Worm (Caenorhabditis elegans) whole organism, young adult: ENCODE data around the gene E04F6.10.

Experiments
- C06A6.2 ChIP-seq: fragments of 200-800 bp; sonication (Bioruptor generic); conservative IDR thresholded peaks from 2 replicates; pipeline ENCODE4 v1.3.6; 2022; ENCODE audit warnings: missing genetic modification characterization, missing compliant biosample characterization
- F23B12.7 ChIP-seq: sonication (generic microtip); optimal IDR thresholded peaks from 2 replicates; lab custom pipeline; 2017; ENCODE audit warnings: missing genetic modification characterization, mild to moderate bottlenecking, missing compliant biosample characterization, antibody characterized with exemption, moderate library complexity; ENCODE audit not compliant: insufficient read depth
- F39B2.1 ChIP-seq: fragments of 200-800 bp; sonication (Bioruptor generic); IDR thresholded peaks from 2 replicates; pipeline ENCODE4 v1.3.6; 2022; ENCODE audit warnings: missing genetic modification reagents, missing genetic modification characterization, missing compliant biosample characterization
- F55B11.4 ChIP-seq: sonication (generic microtip); optimal IDR thresholded peaks from 2 replicates; lab custom pipeline; 2016; ENCODE audit warnings: missing compliant biosample characterization, missing genetic modification characterization, borderline replicate concordance; ENCODE audit not compliant: insufficient read depth
- T26A5.8 ChIP-seq: sonication (generic microtip); optimal IDR thresholded peaks from 2 replicates; lab custom pipeline; 2016; ENCODE audit warnings: missing genetic modification characterization, missing compliant biosample characterization
- Y95B8A.8 ChIP-seq: fragments of 200-800 bp; sonication (Bioruptor generic); IDR thresholded peaks from 2 replicates; pipeline ENCODE4 v1.3.6; 2022; ENCODE audit warnings: missing genetic modification reagents, missing genetic modification characterization, missing compliant biosample characterization
- ama-1 ChIP-seq, 3 experiments: fragments of 150-350 bp in 1 of 3; sonication (generic microtip) in 2 of 3; optimal IDR thresholded peaks; 2 replicates each; lab custom pipeline; 2014 to 2018; ENCODE audit warnings: missing biosample characterization in 2 of 3, missing genetic modification characterization in 2 of 3, missing genetic modification reagents in 2 of 3
- aptf-3 ChIP-seq: fragments of 200-800 bp; sonication (Bioruptor generic); IDR thresholded peaks from 2 replicates; pipeline ENCODE4 v1.3.6; 2022; ENCODE audit warnings: missing genetic modification characterization, missing compliant biosample characterization
- atf-7 ChIP-seq: sonication (generic microtip); optimal IDR thresholded peaks from 2 replicates; lab custom pipeline; 2017; ENCODE audit warnings: mild to moderate bottlenecking, missing genetic modification characterization, missing compliant biosample characterization
- athp-1 ChIP-seq: sonication (generic microtip); optimal IDR thresholded peaks from 2 replicates; lab custom pipeline; 2017; ENCODE audit warnings: mild to moderate bottlenecking, missing genetic modification characterization, missing compliant biosample characterization
- attf-5 ChIP-seq: fragments of 200-800 bp; sonication (Bioruptor generic); optimal IDR thresholded peaks from 2 replicates; lab custom pipeline; 2018; ENCODE audit warnings: mild to moderate bottlenecking, missing genetic modification characterization, missing compliant biosample characterization
- ccch-3 ChIP-seq: fragments of 200-800 bp; sonication (Bioruptor generic); optimal IDR thresholded peaks from 2 replicates; lab custom pipeline; 2018; ENCODE audit warnings: mild to moderate bottlenecking, missing genetic modification characterization, missing compliant biosample characterization
- cebp-2 ChIP-seq: fragments of 200-800 bp; sonication (Bioruptor generic); IDR thresholded peaks from 2 replicates; pipeline ENCODE4 v1.3.6; 2022; ENCODE audit warnings: missing genetic modification characterization, missing compliant biosample characterization
- ceh-40 ChIP-seq: fragments of 200-800 bp; sonication (Bioruptor generic); IDR thresholded peaks from 2 replicates; pipeline ENCODE4 v1.3.6; 2022; ENCODE audit warnings: missing genetic modification characterization, missing compliant biosample characterization
- die-1 ChIP-seq: sonication (generic microtip); optimal IDR thresholded peaks from 2 replicates; lab custom pipeline; 2016; ENCODE audit warnings: missing genotype, mild to moderate bottlenecking, missing genetic modification characterization, missing compliant biosample characterization
- dox-1 ChIP-seq: fragments of 200-800 bp; sonication (Bioruptor generic); IDR thresholded peaks from 2 replicates; pipeline ENCODE4 v1.3.6; 2022; ENCODE audit warnings: missing genetic modification reagents, missing genetic modification characterization, missing compliant biosample characterization
- efl-1 ChIP-seq: fragments of 150-350 bp; optimal IDR thresholded peaks from 2 replicates; lab custom pipeline; 2014; ENCODE audit warnings: missing biosample characterization, missing genetic modification reagents, missing genetic modification characterization
- egrh-3 ChIP-seq: fragments of 200-800 bp; sonication (Bioruptor generic); IDR thresholded peaks from 2 replicates; pipeline ENCODE4 v1.3.6; 2022; ENCODE audit warnings: missing genetic modification reagents, missing genetic modification characterization, missing compliant biosample characterization
- hmg-20 ChIP-seq: fragments of 200-800 bp; sonication (Bioruptor generic); IDR thresholded peaks from 2 replicates; pipeline ENCODE4 v1.3.6; 2022; ENCODE audit warnings: missing genetic modification reagents, missing genetic modification characterization, missing compliant biosample characterization
- hsf-1 ChIP-seq: fragments of 200-800 bp; sonication (Bioruptor generic); IDR thresholded peaks from 2 replicates; pipeline ENCODE4 v1.3.6; 2022; ENCODE audit warnings: missing genetic modification reagents, missing genetic modification characterization, missing compliant biosample characterization
- lag-1 ChIP-seq: fragments of 200-800 bp; sonication (Bioruptor generic); IDR thresholded peaks from 2 replicates; pipeline ENCODE4 v1.3.6; 2022; ENCODE audit warnings: missing genetic modification reagents, missing genetic modification characterization, missing compliant biosample characterization
- let-526 ChIP-seq: fragments of 200-800 bp; sonication (Bioruptor generic); IDR thresholded peaks from 2 replicates; pipeline ENCODE4 v1.3.6; 2022; ENCODE audit warnings: missing genetic modification reagents, missing genetic modification characterization, missing compliant biosample characterization
- madf-6 ChIP-seq: fragments of 200-800 bp; sonication (Bioruptor generic); IDR thresholded peaks from 2 replicates; pipeline ENCODE4 v1.3.6; 2022; ENCODE audit warnings: missing genetic modification reagents, missing genetic modification characterization, missing compliant biosample characterization
- nfya-1 ChIP-seq: sonication (generic microtip); optimal IDR thresholded peaks from 2 replicates; lab custom pipeline; 2017; ENCODE audit warnings: antibody characterized with exemption, missing compliant biosample characterization, missing genetic modification characterization, borderline replicate concordance; ENCODE audit not compliant: insufficient read depth
- nfya-2 ChIP-seq: fragments of 200-800 bp; sonication (Bioruptor generic); IDR thresholded peaks from 2 replicates; pipeline ENCODE4 v1.3.6; 2022; ENCODE audit warnings: missing genetic modification reagents, missing genetic modification characterization, missing compliant biosample characterization
- nhr-120 ChIP-seq: fragments of 200-800 bp; sonication (Bioruptor generic); IDR thresholded peaks from 2 replicates; pipeline ENCODE4 v1.3.6; 2022; ENCODE audit warnings: missing genetic modification characterization, missing compliant biosample characterization
- nhr-27 ChIP-seq: fragments of 200-800 bp; sonication (Bioruptor generic); optimal IDR thresholded peaks from 2 replicates; lab custom pipeline; 2018; ENCODE audit warnings: mild to moderate bottlenecking, missing genetic modification characterization, moderate library complexity, missing compliant biosample characterization
- nhr-80 ChIP-seq: sonication (generic microtip); optimal IDR thresholded peaks from 2 replicates; lab custom pipeline; 2016; ENCODE audit warnings: missing genetic modification characterization, missing compliant biosample characterization
- rec-8 ChIP-seq, 2 experiments: sonication (generic microtip); optimal IDR thresholded peaks; 2 replicates each; lab custom pipeline; 2016; ENCODE audit warnings: mild to moderate bottlenecking in 2 of 2, missing genetic modification characterization in 2 of 2, missing genetic modification reagents in 2 of 2, missing genotype in 2 of 2, missing biosample characterization in 1 of 2, missing compliant biosample characterization in 1 of 2, moderate library complexity in 1 of 2
- rpc-1 ChIP-seq, 2 experiments: fragments of 150-350 bp in 1 of 2; sonication (generic microtip) in 1 of 2; optimal IDR thresholded peaks; 2 replicates each; lab custom pipeline; 2014 to 2018; ENCODE audit warnings: missing biosample characterization in 1 of 2, missing genetic modification characterization in 1 of 2, missing genetic modification reagents in 1 of 2, missing genotype in 1 of 2
- sdz-38 ChIP-seq: sonication (generic microtip); optimal IDR thresholded peaks from 2 replicates; lab custom pipeline; 2016; ENCODE audit warnings: missing genotype, missing genetic modification characterization, missing compliant biosample characterization
- snpc-4 ChIP-seq, 5 experiments: fragments of 150-350 bp in 1 of 5; sonication (generic microtip) in 4 of 5; optimal IDR thresholded peaks; 2 replicates each; lab custom pipeline; 2014 to 2018; ENCODE audit warnings: missing genetic modification characterization in 5 of 5, missing biosample characterization in 3 of 5, antibody characterized with exemption in 2 of 5, mild to moderate bottlenecking in 2 of 5, missing compliant biosample characterization in 2 of 5, missing genotype in 2 of 5, moderate library complexity in 2 of 5, missing genetic modification reagents in 1 of 5
- unc-62 ChIP-seq: fragments of 150-350 bp; optimal IDR thresholded peaks from 2 replicates; lab custom pipeline; 2014; ENCODE audit warnings: missing biosample characterization, missing genetic modification reagents, missing genetic modification characterization
- ztf-26 ChIP-seq: sonication (generic microtip); optimal IDR thresholded peaks from 2 replicates; lab custom pipeline; 2017; ENCODE audit warnings: missing genetic modification characterization, missing compliant biosample characterization
- ztf-3 ChIP-seq: fragments of 200-800 bp; sonication (Bioruptor generic); optimal IDR thresholded peaks from 2 replicates; lab custom pipeline; 2018; ENCODE audit warnings: mild to moderate bottlenecking, missing genetic modification characterization, missing compliant biosample characterization

The E04F6.10 gene

ce11 chrII:7212059-7212458 is 4.9 kb downstream of the E04F6.10 start, which contains the start of gene E04F6.9:
E04F6.9 (minus strand) TSS chrII:7212159.
- no peak for TF ChIP-seq unc-62
- TF ChIP-seq atf-7 (tag; lab: Kevin White, UChicago), result no peak
- no peak for TF ChIP-seq nhr-27 (tag; lab: Kevin White, UChicago)
- no peak for TF ChIP-seq C06A6.2 (GFP tag; lab: Robert Waterston, UW)
- no peak for TF ChIP-seq F39B2.1 (GFP tag; lab: Robert Waterston, UW)

DNA sequence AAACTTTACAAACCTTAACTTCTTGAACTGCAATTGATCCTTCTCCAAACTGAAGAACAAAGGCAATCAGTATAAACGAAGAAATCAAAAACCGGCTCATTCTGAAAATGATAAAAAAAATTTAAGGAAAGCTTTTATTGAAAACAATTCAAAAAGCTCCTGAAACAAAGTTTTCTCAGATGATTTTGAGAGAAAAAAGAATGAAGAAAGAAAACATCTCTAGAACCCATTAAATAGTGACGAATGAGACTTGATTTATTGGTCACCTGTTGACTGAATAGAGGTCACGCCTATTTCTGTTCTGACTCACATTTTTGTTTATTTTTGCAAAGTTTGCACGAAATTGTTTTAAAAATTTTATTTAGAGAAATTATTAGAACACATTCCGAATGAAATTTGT is 5.7 kb downstream of the E04F6.10 start, which contains the start of gene E04F6.8:
TSS of gene E04F6.8 (minus strand) at position 101 of the 400 bp plus-strand sequence.
- TF ChIP-seq ccch-3 (GFP tag; lab: Kevin White, UChicago), result no peak
- no peak for TF ChIP-seq die-1 (tag; lab: Kevin White, UChicago)
- TF ChIP-seq rec-8 (tag; optimal IDR thresholded peaks at IDR 0.05; lab: Kevin White, UChicago), result no peak
- TF ChIP-seq athp-1 (tag; lab: Kevin White, UChicago), result no peak
- no peak for TF ChIP-seq aptf-3 (GFP tag; lab: Robert Waterston, UW)
- TF ChIP-seq attf-5 (GFP tag; lab: Kevin White, UChicago), result no peak
- no peak for TF ChIP-seq sdz-38
- TF ChIP-seq nfya-1, result no peak
- no peak for TF ChIP-seq F23B12.7
- TF ChIP-seq nfya-2 (GFP tag; lab: Robert Waterston, UW), result no peak
- TF ChIP-seq rpc-1 (optimal IDR thresholded peaks at IDR 0.05; lab: Kevin White, UChicago), result no peak
- no peak for TF ChIP-seq rpc-1 (tag; optimal IDR thresholded peaks at IDR 0.05; lab: Kevin White, UChicago)
- TF ChIP-seq nhr-120 (GFP tag; lab: Robert Waterston, UW), result no peak
- no peak for TF ChIP-seq let-526
- no peak for TF ChIP-seq hmg-20 (GFP tag; lab: Robert Waterston, UW)

DNA sequence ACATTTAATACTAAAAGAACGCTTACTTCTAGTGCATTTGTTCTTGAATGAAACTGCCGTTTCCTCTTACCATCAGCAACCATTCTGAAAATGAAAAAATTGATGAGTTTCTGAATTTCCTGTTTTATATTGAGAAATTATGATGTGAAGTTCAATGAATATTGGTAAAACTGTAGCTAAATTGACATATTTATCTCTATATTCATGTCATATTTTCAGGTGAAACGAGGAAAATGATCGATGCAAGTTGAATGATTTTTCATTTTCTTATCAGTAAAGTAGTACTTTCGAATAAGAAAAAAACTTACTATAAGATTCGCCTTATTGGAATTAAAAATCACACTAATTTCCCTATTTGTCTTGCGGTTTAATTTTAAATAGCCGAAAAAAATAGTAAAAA is 6.8 kb downstream of the E04F6.10 start, which contains the start of gene E04F6.15:
TSS of gene E04F6.15 (minus strand) at position 101 of the 400 bp plus-strand sequence.
- TF ChIP-seq ztf-3 (GFP tag; lab: Kevin White, UChicago) (no peak), hmg-20 (GFP tag; lab: Robert Waterston, UW) (no peak), Y95B8A.8 (GFP tag; lab: Robert Waterston, UW) (no peak), dox-1 (GFP tag; lab: Robert Waterston, UW) (no peak), cebp-2 (GFP tag; lab: Robert Waterston, UW) (no peak), ceh-40 (no peak), ccch-3 (GFP tag; lab: Kevin White, UChicago) (no peak), lag-1 (GFP tag; lab: Robert Waterston, UW) (no peak), madf-6 (GFP tag; lab: Robert Waterston, UW) (no peak), efl-1 (GFP tag; lab: Kevin White, UChicago) (no peak), ama-1 (optimal IDR thresholded peaks at IDR 0.05; lab: Kevin White, UChicago) (no peak), ama-1 (GFP tag; optimal IDR thresholded peaks at IDR 0.05; lab: Kevin White, UChicago) (no peak), ztf-26 (tag; lab: Kevin White, UChicago) (no peak), F55B11.4 (tag; lab: Kevin White, UChicago) (no peak), egrh-3 (no peak), let-526 (no peak), T26A5.8 (tag; lab: Kevin White, UChicago) (no peak), nfya-2 (GFP tag; lab: Robert Waterston, UW) (no peak), hsf-1 (GFP tag; lab: Robert Waterston, UW) (no peak)

DNA sequence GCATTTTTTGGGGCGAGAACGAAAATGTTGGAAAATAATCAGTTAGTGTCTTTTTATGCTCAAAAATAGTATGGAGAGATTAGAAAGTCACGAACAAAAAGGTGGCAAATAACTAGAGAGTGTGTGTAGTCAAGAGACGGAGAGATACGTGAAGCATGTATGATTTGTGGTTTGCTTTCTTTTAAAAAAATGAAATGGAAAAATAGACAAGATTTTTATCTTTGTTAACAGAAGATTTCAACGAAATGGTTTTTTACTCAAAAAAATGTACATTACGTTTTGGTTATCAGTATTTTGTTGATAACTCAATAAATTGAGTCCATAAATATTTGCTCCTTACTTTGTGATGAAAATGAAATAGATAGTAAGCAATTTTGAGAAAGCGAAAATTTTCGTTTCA is 8.8 kb downstream of the E04F6.10 start, which contains the start of gene dhs-7:
TSS of gene dhs-7 (minus strand) at position 277 of the 400 bp plus-strand sequence.
- TF ChIP-seq nhr-80 (tag; lab: Kevin White, UChicago) (peak; percentile 25), snpc-4 (GFP tag; optimal IDR thresholded peaks at IDR 0.05; lab: Kevin White, UChicago) (no peak), snpc-4 (tag; optimal IDR thresholded peaks at IDR 0.05; lab: Kevin White, UChicago) (no peak)
